Worm (Caenorhabditis elegans) whole organism, L4 larva: Measurements from ENCODE around the gene sre-52.

Experiments used
- D1046.2 ChIP-seq: fragments of 200-800 bp; sonication (Bioruptor generic); IDR thresholded peaks from 2 replicates; pipeline ENCODE4 v1.3.6; 2022; ENCODE audit warnings: missing genetic modification characterization, missing compliant biosample characterization
- F26F4.8 ChIP-seq: fragments of 200-800 bp; sonication (Bioruptor generic); conservative IDR thresholded peaks from 2 replicates; pipeline ENCODE4 v1.3.6; 2022; ENCODE audit warnings: missing genetic modification characterization, missing compliant biosample characterization
- F37D6.2 ChIP-seq: sonication (generic microtip); optimal IDR thresholded peaks from 2 replicates; lab custom pipeline; 2016; ENCODE audit warnings: mild to moderate bottlenecking, missing genetic modification characterization, missing compliant biosample characterization
- R02D3.7 ChIP-seq: fragments of 150-350 bp; sonication (generic microtip); optimal IDR thresholded peaks from 3 replicates; lab custom pipeline; 2014; ENCODE audit warnings: missing biosample characterization, missing genetic modification characterization
- T26A8.4 ChIP-seq: fragments of 200-800 bp; sonication (Bioruptor generic); IDR thresholded peaks from 2 replicates; pipeline ENCODE4 v1.3.6; 2022; ENCODE audit warnings: missing genetic modification characterization, missing compliant biosample characterization
- ZK337.2 ChIP-seq: fragments of 200-800 bp; sonication (Bioruptor generic); IDR thresholded peaks from 2 replicates; pipeline ENCODE4 v1.3.6; 2022; ENCODE audit warnings: missing genetic modification reagents, missing genetic modification characterization, missing compliant biosample characterization
- arid-1 ChIP-seq: fragments of 200-800 bp; sonication (Bioruptor generic); conservative IDR thresholded peaks from 2 replicates; pipeline ENCODE4 v1.3.6; 2022; ENCODE audit warnings: missing genetic modification reagents, missing genetic modification characterization, missing compliant biosample characterization
- attf-4 ChIP-seq: sonication (generic microtip); optimal IDR thresholded peaks from 3 replicates; lab custom pipeline; 2017; ENCODE audit warnings: missing biosample characterization, missing genetic modification characterization
- ceh-44 ChIP-seq: fragments of 200-800 bp; sonication (Bioruptor generic); IDR thresholded peaks from 2 replicates; pipeline ENCODE4 v1.3.6; 2022; ENCODE audit warnings: missing genetic modification reagents, missing genetic modification characterization, missing compliant biosample characterization
- ces-1 ChIP-seq: fragments of 150-350 bp; sonication (generic microtip); optimal IDR thresholded peaks from 4 replicates; lab custom pipeline; 2014; ENCODE audit warnings: missing biosample characterization, missing genetic modification reagents, missing genetic modification characterization
- daf-16 ChIP-seq, 3 experiments: sonication (generic microtip); optimal IDR thresholded peaks; 2 replicates each; lab custom pipeline; 2016 to 2017; ENCODE audit warnings: missing genetic modification characterization in 3 of 3, missing genetic modification reagents in 3 of 3, mild to moderate bottlenecking in 2 of 3, missing compliant biosample characterization in 2 of 3, missing biosample characterization in 1 of 3, moderate library complexity in 1 of 3
- dmd-8 ChIP-seq: fragments of 200-800 bp; sonication (Bioruptor generic); IDR thresholded peaks from 2 replicates; pipeline ENCODE4 v1.3.6; 2022; ENCODE audit warnings: missing genetic modification characterization, missing compliant biosample characterization
- dmd-9 ChIP-seq: fragments of 200-800 bp; sonication (Bioruptor generic); IDR thresholded peaks from 2 replicates; pipeline ENCODE4 v1.3.6; 2022; ENCODE audit warnings: missing genetic modification reagents, missing genetic modification characterization, missing compliant biosample characterization
- dve-1 ChIP-seq: sonication (generic microtip); optimal IDR thresholded peaks from 2 replicates; lab custom pipeline; 2017; ENCODE audit warnings: antibody characterized with exemption, mild to moderate bottlenecking, missing genetic modification characterization, missing compliant biosample characterization; ENCODE audit not compliant: insufficient read depth
- hif-1 ChIP-seq, 2 experiments: sonication (generic microtip); optimal IDR thresholded peaks; 2 replicates each; lab custom pipeline; 2016 to 2017; ENCODE audit warnings: missing compliant biosample characterization in 2 of 2, missing genetic modification characterization in 2 of 2, missing genetic modification reagents in 2 of 2, missing genotype in 2 of 2, mild to moderate bottlenecking in 1 of 2
- hlh-11 ChIP-seq: fragments of 200-800 bp; sonication (Bioruptor generic); optimal IDR thresholded peaks from 2 replicates; lab custom pipeline; 2018; ENCODE audit warnings: mild to moderate bottlenecking, missing genetic modification characterization, missing compliant biosample characterization
- hlh-30 ChIP-seq: sonication (generic microtip); optimal IDR thresholded peaks from 2 replicates; lab custom pipeline; 2017; ENCODE audit warnings: antibody characterized with exemption, mild to moderate bottlenecking, missing genetic modification characterization, missing compliant biosample characterization; ENCODE audit not compliant: insufficient read depth
- jun-1 ChIP-seq: fragments of 150-350 bp; optimal IDR thresholded peaks from 2 replicates; lab custom pipeline; 2014; ENCODE audit warnings: missing biosample characterization, missing genetic modification reagents, missing genetic modification characterization
- lim-7 ChIP-seq: fragments of 200-800 bp; sonication (Bioruptor generic); IDR thresholded peaks from 2 replicates; pipeline ENCODE4 v1.3.6; 2022; ENCODE audit warnings: missing genetic modification characterization, missing compliant biosample characterization
- lin-13 ChIP-seq: fragments of 150-350 bp; optimal IDR thresholded peaks from 2 replicates; lab custom pipeline; 2014; ENCODE audit warnings: missing biosample characterization, missing genetic modification reagents, missing genetic modification characterization
- lin-38 ChIP-seq: fragments of 200-800 bp; sonication (Bioruptor generic); IDR thresholded peaks from 2 replicates; pipeline ENCODE4 v1.3.6; 2022; ENCODE audit warnings: missing genetic modification reagents, missing genetic modification characterization, missing compliant biosample characterization
- lin-39 ChIP-seq: fragments of 150-350 bp; optimal IDR thresholded peaks from 2 replicates; lab custom pipeline; 2014; ENCODE audit warnings: missing biosample characterization, missing genetic modification reagents, missing genetic modification characterization
- lsy-2 ChIP-seq, 2 experiments: fragments of 150-350 bp in 1 of 2; sonication (generic microtip) in 1 of 2; optimal IDR thresholded peaks; 2 replicates each; lab custom pipeline; 2014 to 2017; ENCODE audit warnings: missing biosample characterization in 2 of 2, missing genetic modification characterization in 2 of 2
- madf-9 ChIP-seq: fragments of 200-800 bp; sonication (Bioruptor generic); conservative IDR thresholded peaks from 2 replicates; pipeline ENCODE4 v1.3.6; 2022; ENCODE audit warnings: missing genetic modification reagents, missing genetic modification characterization, missing compliant biosample characterization
- mdl-1 ChIP-seq, 2 experiments: fragments of 150-350 bp in 1 of 2; sonication (generic microtip) in 1 of 2; optimal IDR thresholded peaks; 2 replicates each; lab custom pipeline; 2014 to 2017; ENCODE audit warnings: missing biosample characterization in 2 of 2, missing genetic modification characterization in 2 of 2
- mdt-29 ChIP-seq: fragments of 200-800 bp; sonication (Bioruptor generic); IDR thresholded peaks from 2 replicates; pipeline ENCODE4 v1.3.6; 2022; ENCODE audit warnings: missing genetic modification reagents, missing genetic modification characterization, missing compliant biosample characterization
- mes-2 ChIP-seq: sonication (generic microtip); optimal IDR thresholded peaks from 2 replicates; lab custom pipeline; 2016; ENCODE audit warnings: missing genotype, mild to moderate bottlenecking, missing genetic modification characterization, missing compliant biosample characterization; ENCODE audit not compliant: poor library complexity, severe bottlenecking
- mxl-2 ChIP-seq: fragments of 200-800 bp; sonication (Bioruptor generic); conservative IDR thresholded peaks from 2 replicates; pipeline ENCODE4 v1.3.6; 2022; ENCODE audit warnings: missing genetic modification reagents, missing genetic modification characterization, missing compliant biosample characterization
- mxl-3 ChIP-seq: fragments of 200-800 bp; sonication (Bioruptor generic); optimal IDR thresholded peaks from 2 replicates; lab custom pipeline; 2018; ENCODE audit warnings: mild to moderate bottlenecking, missing genetic modification characterization, missing compliant biosample characterization
- nhr-11 ChIP-seq: fragments of 150-350 bp; optimal IDR thresholded peaks from 2 replicates; lab custom pipeline; 2014; ENCODE audit warnings: missing biosample characterization, missing genetic modification characterization
- nhr-111 ChIP-seq: fragments of 200-800 bp; sonication (Bioruptor generic); optimal IDR thresholded peaks from 2 replicates; lab custom pipeline; 2018; ENCODE audit warnings: mild to moderate bottlenecking, missing genetic modification characterization, missing compliant biosample characterization
- nhr-28 ChIP-seq: fragments of 150-350 bp; optimal IDR thresholded peaks from 2 replicates; lab custom pipeline; 2014; ENCODE audit warnings: missing biosample characterization, missing genetic modification characterization
- nhr-48 ChIP-seq: sonication (generic microtip); optimal IDR thresholded peaks from 2 replicates; lab custom pipeline; 2016; ENCODE audit warnings: mild to moderate bottlenecking, missing genetic modification characterization, missing compliant biosample characterization
- nhr-77 ChIP-seq: fragments of 150-350 bp; optimal IDR thresholded peaks from 2 replicates; lab custom pipeline; 2014; ENCODE audit warnings: missing biosample characterization, missing genetic modification characterization
- php-3 ChIP-seq: fragments of 200-800 bp; sonication (Bioruptor generic); IDR thresholded peaks from 2 replicates; pipeline ENCODE4 v1.3.6; 2022; ENCODE audit warnings: missing genetic modification reagents, missing genetic modification characterization, missing compliant biosample characterization
- saeg-2 ChIP-seq: fragments of 200-800 bp; sonication (Bioruptor generic); IDR thresholded peaks from 2 replicates; pipeline ENCODE4 v1.3.6; 2022; ENCODE audit warnings: missing genetic modification reagents, missing genetic modification characterization, missing compliant biosample characterization
- snpc-4 ChIP-seq: fragments of 150-350 bp; optimal IDR thresholded peaks from 2 replicates; lab custom pipeline; 2014; ENCODE audit warnings: missing biosample characterization, missing genetic modification characterization
- tag-97 ChIP-seq: fragments of 200-800 bp; sonication (Bioruptor generic); IDR thresholded peaks from 2 replicates; pipeline ENCODE4 v1.3.6; 2022; ENCODE audit warnings: missing genetic modification characterization, missing compliant biosample characterization
- unc-62 ChIP-seq, 3 experiments: fragments of 150-350 bp in 1 of 3; sonication (generic microtip); optimal IDR thresholded peaks in 2 of 3; peaks in 1 of 3; 1 replicate in 1 of 3; 2 replicates in 2 of 3; lab custom pipeline; 2014 to 2017; ENCODE audit warnings: missing biosample characterization in 3 of 3, missing genetic modification characterization in 3 of 3, missing genetic modification reagents in 3 of 3, missing genotype in 1 of 3
- zag-1 ChIP-seq: fragments of 150-350 bp; optimal IDR thresholded peaks from 2 replicates; lab custom pipeline; 2014; ENCODE audit warnings: missing biosample characterization, missing genetic modification characterization

The sre-52 gene

DNA sequence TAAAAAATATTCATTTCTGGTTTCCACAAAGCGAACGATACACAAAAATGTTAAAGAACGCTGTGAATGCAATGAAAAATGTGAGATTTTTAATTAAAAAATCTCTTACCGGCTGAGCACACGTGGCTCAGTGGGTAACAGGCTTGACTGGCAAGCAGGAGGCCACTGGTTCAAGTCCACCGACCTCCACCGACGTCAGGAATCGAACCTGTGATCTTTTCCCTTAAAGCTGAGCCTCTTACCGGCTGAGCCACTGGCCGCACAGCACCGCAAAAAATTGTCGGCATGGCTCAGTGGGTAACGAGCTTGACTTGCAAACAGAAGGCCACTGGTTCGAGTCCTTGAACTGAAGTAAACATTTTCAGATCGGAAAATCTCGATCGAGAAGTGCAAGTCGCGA, 9.3 kb downstream of the sre-52 start, which contains the start of gene C44C11.6 (continued):
- peak; percentile 68 for TF ChIP-seq lin-13

DNA sequence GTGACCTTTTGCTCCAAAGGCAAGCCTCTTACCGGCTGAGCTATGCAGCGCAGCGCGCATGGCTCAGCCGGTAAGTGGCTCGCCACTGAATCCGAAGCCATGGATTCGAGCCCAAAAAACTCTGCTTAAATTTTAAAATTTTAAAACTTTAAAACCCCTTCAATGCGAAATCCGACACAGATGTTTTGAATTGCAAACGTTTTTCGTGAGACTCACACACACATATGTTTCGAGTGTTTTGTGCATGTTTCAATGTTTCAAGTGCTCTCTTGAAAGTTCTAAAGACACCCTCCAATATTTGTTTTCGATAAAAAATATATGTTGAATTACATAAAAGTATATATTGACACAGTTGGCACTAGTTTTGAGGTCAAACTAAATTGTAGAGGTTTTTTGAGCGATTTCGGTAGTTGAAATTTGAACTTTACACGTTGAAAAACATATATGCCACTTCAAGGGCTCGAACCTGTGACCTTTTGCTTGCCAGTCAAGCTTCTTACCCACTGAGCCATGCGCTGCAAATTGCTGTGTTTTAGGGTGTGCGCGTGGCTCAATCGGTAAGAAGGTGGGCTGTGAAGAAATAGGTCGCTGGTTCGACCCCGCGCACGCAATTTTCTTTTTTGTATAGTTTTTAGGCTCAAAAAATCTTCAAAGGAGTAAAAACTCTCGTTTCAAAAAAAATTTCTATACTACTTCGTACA, 10.9 kb downstream of the sre-52 start:
- TF ChIP-seq tag-97 (GFP tag; lab: Robert Waterston, UW), result no peak
- no peak for TF ChIP-seq attf-4 (tag; lab: Kevin White, UChicago)
- TF ChIP-seq F37D6.2 (tag; lab: Kevin White, UChicago), result no peak
- TF ChIP-seq ZK337.2 (GFP tag; lab: Robert Waterston, UW), result no peak
- peak; percentile 26 for TF ChIP-seq mes-2 (tag; lab: Kevin White, UChicago)
- peak in 1 of 2 experiments; percentile 80 for TF ChIP-seq unc-62 (GFP tag; optimal IDR thresholded peaks at IDR 0.05 in 1 of 2; lab: Kevin White, UChicago)
- TF ChIP-seq unc-62 (tag; optimal IDR thresholded peaks at IDR 0.05; lab: Kevin White, UChicago), result no peak
- TF ChIP-seq lin-13, result peak; percentile 38
- 0 out of 2 replicates have a peak, but pooled peaks have one; percentile 12 for TF ChIP-seq php-3 (GFP tag; lab: Robert Waterston, UW)
- TF ChIP-seq dmd-8, result no peak
- TF ChIP-seq hif-1 (tag; optimal IDR thresholded peaks at IDR 0.05; lab: Kevin White, UChicago), result no peak
- peak; percentile 33; the same call in 1 of the 2 replicates for TF ChIP-seq ceh-44
- TF ChIP-seq, all 104 proteins: peak for 5

DNA sequence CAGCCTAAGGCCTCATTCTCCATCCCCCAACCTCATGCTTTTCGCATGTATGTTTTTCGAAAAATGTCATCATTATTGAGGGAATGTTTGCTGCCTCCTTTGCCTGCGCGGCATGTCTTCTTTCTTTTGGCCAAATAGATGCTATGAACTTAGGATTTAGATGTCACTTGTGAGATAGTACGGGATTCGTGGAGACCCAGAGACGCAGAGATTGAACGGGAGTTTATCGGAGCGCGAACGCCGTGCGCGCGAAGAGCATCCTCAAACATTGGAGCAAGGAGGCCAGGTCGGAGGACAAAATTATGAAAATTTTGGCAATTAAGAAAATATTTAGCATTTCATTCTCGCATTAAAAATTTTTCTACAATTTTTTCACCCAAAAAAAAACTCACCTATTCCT, 13.4 kb downstream of the sre-52 start:
- TF ChIP-seq unc-62 (GFP tag; optimal IDR thresholded peaks at IDR 0.05 in 1 of 2; lab: Kevin White, UChicago) (peak in 1 of 2 experiments; percentile 38), unc-62 (tag; optimal IDR thresholded peaks at IDR 0.05; lab: Kevin White, UChicago) (no peak), mxl-2 (GFP tag; lab: Robert Waterston, UW) (no peak), snpc-4 (tag; lab: Kevin White, UChicago) (no peak), nhr-11 (tag; lab: Kevin White, UChicago) (no peak), nhr-48 (tag; lab: Kevin White, UChicago) (no peak)

DNA sequence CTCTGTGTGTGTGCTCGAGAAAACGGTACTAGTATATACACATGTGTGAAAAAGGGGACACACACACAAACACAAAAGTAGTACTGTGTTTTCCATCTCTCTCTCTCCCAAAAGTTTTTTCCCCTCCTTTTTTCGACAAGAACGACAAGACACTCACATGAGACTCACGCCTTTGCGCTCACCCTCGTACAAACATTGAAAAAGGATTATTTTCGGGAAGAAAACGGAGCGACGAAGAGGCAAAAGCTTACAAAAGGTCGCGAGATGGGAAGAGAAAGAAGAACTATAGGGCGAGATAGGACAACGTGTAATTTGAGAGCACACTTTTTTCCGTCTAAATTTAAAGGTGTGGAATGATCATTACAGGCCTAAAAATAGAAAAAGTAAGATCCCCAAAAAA, 14.3 kb downstream of the sre-52 start:
- TF ChIP-seq zag-1 (tag; lab: Kevin White, UChicago) (no peak), T26A8.4 (GFP tag; lab: Robert Waterston, UW) (0 out of 2 replicates have a peak, but pooled peaks have one; percentile 46), D1046.2 (no peak), php-3 (GFP tag; lab: Robert Waterston, UW) (no peak), arid-1 (GFP tag; lab: Robert Waterston, UW) (no peak), hlh-11 (tag; lab: Kevin White, UChicago) (peak; percentile 7), daf-16 (GFP tag; optimal IDR thresholded peaks at IDR 0.05; lab: Kevin White, UChicago) (no peak), daf-16 (tag; optimal IDR thresholded peaks at IDR 0.05; lab: Kevin White, UChicago) (peak; percentile 19), lin-13 (no peak), lin-38 (GFP tag; lab: Robert Waterston, UW) (no peak), lsy-2 (tag; optimal IDR thresholded peaks at IDR 0.05; lab: Kevin White, UChicago) (no peak), jun-1 (tag; lab: Kevin White, UChicago) (no peak), dve-1 (peak; percentile 53), nhr-28 (tag; lab: Kevin White, UChicago) (peak; percentile 32), hlh-30 (tag; lab: Kevin White, UChicago) (peak; percentile 35)

DNA sequence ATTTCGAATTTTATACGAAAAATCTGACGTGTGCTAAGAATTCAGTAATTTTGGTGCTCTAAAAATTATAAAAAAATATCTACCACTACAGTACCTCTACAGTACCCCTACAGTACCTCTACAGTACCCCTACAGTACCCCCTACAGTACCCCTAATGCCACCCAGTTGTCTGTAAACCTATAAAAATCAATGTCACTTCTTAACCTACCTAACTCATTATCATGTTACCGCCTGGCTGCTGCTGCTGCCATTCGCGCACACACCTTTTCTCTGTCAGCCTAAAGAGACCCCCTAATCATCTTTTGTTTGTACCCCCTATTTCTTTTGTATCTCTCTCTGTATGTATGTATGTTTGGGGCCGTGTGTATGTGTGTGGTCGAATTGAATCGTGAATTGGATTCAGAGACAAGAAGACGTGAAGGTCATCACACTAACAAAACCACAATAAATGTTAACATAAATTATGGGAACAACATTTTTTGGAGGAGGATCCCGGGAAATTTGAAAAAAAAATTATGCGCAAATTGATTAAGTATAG, 15.3 kb downstream of the sre-52 start:
- no peak for TF ChIP-seq madf-9 (GFP tag; lab: Robert Waterston, UW)
- peak in 1 of 2 experiments; percentile 40 for TF ChIP-seq lsy-2 (tag; optimal IDR thresholded peaks at IDR 0.05; lab: Kevin White, UChicago)
- TF ChIP-seq mdt-29 (GFP tag; lab: Robert Waterston, UW), result no peak
- TF ChIP-seq nhr-77, result no peak
- TF ChIP-seq nhr-111 (GFP tag; lab: Kevin White, UChicago), result no peak
- peak in 1 of 2 experiments; percentile 9 for TF ChIP-seq mdl-1 (tag; optimal IDR thresholded peaks at IDR 0.05; lab: Kevin White, UChicago)
- TF ChIP-seq dmd-9 (GFP tag; lab: Robert Waterston, UW), result no peak
- no peak for TF ChIP-seq saeg-2 (GFP tag; lab: Robert Waterston, UW)
- TF ChIP-seq ces-1 (GFP tag; lab: Kevin White, UChicago), result no peak
- no peak for TF ChIP-seq mxl-2 (GFP tag; lab: Robert Waterston, UW)
- TF ChIP-seq mes-2 (tag; lab: Kevin White, UChicago), result peak; percentile 30
- no peak for TF ChIP-seq F26F4.8 (GFP tag; lab: Robert Waterston, UW)
- TF ChIP-seq mxl-3, result no peak
- no peak for TF ChIP-seq hlh-30 (tag; lab: Kevin White, UChicago)
- no peak for TF ChIP-seq R02D3.7 (tag; lab: Kevin White, UChicago)
- no peak for TF ChIP-seq lin-39 (tag; lab: Kevin White, UChicago)
- no peak for TF ChIP-seq lim-7
